Fruit fly (Drosophila melanogaster): ENCODE data around the gene Bx.

Bx gene

DNA sequence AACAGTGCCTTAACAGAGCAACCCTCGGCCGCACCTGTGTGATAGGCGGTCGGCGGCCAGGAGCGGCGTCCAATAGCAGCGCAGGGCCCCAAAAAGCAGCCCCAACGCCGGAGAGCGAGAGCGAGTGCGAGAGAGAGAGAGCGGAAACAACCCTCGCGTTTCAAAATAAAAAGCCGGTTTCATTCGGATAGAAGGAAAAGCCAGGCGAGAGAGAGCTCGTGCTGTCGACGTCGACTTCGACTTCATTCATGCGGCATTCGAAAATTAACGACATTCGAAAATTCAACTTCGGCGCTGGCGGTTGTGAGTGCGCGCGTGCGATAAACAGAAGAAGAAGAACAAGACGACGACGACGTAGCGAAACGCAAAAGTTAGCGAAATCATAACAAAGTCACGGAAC, 19.2 kb downstream of the Bx start:
- TF ChIP-seq CG17801 (GFP tag; optimal IDR thresholded peaks at IDR 0.05; ENCODE audit: partially characterized antibody): no peak

DNA sequence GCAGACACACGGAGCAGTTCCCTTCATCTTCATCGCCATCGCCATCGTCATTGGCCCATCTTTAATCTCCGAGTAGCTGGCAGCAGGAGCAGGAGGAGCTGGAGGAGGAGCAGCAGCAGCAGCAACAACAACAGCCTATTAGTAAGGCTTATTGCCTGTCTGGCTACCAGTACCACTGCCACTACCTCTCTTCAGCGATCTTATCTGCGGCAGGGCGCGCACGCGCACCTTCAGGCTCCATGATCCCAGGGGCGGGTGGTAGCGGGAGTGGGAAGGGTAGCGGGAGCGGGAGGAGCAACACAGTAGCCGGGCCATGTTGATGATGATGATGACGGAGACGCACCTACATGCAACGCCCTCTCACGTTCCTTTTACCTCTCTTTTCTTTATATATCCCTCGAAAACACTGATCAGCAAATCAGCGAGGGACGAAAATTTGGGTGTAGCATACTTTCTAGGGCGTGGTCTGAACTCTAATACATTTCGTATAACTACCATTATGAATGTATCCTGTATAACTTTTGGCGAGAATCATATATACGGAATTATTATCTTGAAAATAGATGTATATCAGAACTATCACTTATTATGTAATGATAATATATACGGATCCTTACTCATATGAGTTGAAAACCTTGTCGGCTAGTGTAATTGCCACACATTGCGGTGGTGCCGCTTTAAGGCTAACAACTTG, 22.0 kb downstream of the Bx start:
- TF ChIP-seq CG17801 (GFP tag; optimal IDR thresholded peaks at IDR 0.05; ENCODE audit: partially characterized antibody): no peak

DNA sequence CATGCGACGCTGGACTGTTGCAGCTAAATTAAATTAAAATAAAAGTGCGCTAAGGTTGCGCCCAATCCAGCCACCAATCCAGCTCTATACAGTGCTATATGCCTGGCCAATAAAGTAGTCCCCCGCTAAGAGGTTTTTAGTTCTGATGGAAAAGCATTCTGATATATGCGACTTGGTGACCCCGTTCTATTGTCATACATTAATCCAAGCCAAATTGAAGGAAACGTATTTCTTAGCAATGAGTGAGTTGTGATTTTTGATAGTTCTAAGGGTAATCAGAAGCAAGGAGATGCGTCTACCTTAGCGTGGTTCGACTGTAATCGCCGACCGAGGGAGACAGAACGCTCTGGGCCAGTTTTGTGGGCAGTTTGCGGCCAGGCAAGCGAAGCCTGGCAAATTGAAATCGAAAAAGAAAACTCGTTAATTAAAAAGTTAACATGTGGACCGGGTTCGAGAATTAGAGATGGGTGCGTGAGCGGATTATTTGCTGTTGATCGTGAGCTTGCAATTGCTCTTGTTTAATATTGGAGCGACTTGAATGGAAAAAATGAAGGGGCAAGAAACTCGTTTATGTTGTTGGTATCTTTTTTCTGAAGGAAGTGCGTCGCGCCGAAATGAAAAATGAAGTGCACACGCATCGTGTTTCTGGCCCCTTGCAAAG, 23.1 kb downstream of the Bx start:
- no peak for TF ChIP-seq CG17801 (GFP tag; optimal IDR thresholded peaks at IDR 0.05; ENCODE audit: partially characterized antibody)

DNA sequence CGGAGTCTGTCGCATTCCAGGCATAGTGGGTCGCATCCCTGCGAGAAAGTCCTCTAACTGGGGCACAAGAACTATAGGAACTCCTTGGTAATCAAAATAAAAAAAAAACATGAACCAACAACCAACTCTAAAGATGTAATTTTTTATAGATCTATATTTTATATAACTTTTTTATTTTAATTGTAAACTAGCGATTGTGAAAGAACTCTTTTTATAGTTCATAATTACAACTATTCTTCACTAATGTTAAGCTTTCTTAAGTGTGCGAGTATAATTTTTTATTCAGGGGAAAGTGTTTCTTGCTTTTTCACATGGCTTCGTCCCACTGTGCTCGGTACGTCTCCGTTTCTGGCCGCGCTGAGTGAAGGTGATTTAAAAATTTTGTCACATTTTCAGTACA, 25.0 kb downstream of the Bx start:
- TF ChIP-seq CG17801 (GFP tag; optimal IDR thresholded peaks at IDR 0.05; ENCODE audit: partially characterized antibody): no peak

DNA sequence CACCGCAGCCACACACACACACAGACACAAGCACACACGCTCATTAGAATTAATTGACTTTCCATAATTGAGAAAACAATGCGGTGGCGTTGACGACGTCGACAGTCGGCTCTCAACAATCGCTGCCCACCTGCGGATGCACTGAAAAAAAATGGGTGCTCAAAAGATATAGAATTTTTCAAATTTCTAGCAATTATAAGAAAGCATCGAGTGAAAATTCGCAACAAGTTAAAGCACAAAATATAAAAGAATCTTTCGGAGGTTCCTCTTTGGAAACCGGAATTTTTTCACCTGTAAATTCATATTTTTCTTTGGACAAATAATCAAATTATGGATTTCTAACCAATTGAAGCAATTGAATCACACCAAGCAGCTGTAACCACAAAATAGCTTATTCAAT, 26.7 kb downstream of the Bx start:
- no peak for TF ChIP-seq CG17801 (GFP tag; optimal IDR thresholded peaks at IDR 0.05; ENCODE audit: partially characterized antibody)

DNA sequence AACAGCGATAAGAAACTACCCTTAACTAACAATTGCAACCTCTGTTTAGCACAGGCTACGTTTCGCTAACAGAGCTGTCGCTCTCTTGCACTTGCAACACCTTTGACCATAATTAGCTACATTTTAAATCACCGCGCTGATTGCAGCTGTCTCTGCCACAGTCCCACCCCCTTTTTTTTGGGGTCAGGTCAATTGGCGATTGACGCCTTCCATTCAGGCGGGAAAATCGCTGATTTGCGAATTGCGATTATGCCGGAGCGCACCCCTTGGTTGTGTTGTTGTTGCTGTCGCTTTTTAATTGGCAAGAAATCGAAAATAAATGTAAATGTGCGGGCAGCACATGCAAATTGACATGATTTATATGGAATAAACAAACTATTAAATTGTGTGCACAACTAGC, 28.1 kb downstream of the Bx start:
- no peak for TF ChIP-seq CG17801 (GFP tag; optimal IDR thresholded peaks at IDR 0.05; ENCODE audit: partially characterized antibody)

DNA sequence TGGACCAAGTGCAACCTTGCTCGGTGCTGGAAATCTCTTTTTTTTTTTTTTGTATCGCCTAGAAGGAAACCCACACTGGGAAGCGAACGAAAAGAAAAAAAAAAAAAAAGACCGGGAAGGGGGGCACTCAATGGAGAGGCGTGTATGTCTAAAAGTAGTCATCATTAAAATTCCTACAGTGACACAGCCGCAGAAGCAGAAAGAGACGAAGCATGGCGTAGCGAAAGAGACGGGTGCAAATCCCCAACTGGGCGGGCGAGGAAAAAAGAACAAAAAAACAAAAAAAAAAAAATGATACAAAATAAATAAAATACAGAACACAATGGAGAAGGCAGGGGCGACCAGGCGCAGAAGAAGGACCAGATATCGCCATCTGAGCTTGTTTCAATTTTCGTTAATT, 29.5 kb downstream of the Bx start:
- no peak for TF ChIP-seq CG17801 (GFP tag; optimal IDR thresholded peaks at IDR 0.05; ENCODE audit: partially characterized antibody)

DNA sequence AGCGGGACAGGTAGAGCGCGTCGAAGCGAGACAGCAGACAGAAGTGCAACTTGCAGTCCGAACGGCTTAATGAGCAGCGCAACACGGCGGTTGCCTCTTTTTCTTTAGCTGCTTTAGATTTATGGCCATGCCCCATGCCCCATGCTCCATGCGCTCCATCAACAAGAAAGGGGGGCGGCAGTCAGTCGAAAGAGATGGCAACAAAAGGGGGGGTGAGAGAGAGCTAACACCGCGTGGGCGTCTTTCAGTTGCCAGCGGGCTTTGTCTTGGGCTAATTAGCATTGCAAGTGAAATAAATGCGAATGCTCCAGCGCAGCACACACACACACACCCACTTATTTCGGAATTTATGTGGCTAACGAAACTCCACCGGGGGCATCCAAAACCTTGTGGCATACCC, 29.9 kb downstream of the Bx start:
- TF ChIP-seq CG17801 (GFP tag; optimal IDR thresholded peaks at IDR 0.05; ENCODE audit: partially characterized antibody): no peak

DNA sequence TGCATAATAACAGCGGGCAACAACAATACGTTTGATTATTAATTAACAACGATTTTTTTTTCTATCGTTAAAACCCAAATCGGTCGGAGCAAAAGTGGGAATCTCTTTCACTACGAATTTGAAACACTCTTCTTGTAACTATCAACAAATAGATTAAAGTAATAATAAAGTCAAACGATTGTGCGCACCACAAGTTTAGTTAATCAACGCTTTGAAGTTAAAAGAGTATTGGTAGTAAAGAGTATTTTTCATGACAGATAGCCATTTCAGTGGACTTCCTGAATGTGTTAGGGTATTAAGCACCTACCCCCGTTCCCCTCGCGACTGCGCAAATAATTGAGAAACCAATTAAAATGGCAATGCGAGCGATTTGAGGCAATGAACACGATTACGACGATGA, 31.6 kb downstream of the Bx start:
- TF ChIP-seq CG17801 (GFP tag; optimal IDR thresholded peaks at IDR 0.05; ENCODE audit: partially characterized antibody): peak; percentile 37

DNA sequence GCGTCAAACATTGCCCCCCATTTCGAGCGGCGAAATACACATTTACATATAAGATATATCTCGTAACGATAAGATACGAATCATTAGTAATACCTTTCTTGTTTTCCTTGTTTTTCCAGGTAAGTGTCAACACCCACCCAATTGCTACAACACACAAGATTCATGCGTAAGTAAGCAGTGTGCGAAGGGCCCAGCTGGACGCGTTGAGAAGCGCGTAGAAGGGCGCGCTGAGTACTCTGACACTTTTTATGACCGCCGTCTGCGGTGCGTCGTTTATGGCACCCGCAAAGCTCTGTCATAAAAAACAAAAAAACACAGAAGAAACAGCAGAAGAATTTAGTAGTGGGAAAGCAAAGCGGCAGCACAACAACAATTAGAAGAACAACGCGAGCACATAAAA, 32.5 kb downstream of the Bx start:
- no peak for TF ChIP-seq CG17801 (GFP tag; optimal IDR thresholded peaks at IDR 0.05; ENCODE audit: partially characterized antibody)

DNA sequence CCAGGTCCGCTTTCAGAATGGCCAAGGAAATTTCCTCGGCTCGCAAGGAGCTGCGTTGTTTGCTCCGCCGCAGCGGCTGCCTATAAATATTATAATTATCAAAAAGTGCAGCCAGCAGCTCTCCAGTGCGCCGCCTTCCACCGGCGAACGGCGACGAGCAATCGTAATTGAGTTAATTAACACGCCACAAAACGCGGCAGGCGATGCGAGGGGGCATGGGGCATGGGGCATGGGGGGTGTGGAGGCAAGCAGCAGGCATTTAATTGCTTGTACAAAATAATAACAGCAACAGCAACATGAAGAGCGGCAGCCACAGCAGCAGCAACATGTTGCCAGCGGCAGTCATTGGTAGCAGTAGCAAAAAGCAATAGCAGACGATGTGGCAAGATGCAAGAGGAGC, 35.5 kb downstream of the Bx start:
- TF ChIP-seq CG17801 (GFP tag; optimal IDR thresholded peaks at IDR 0.05; ENCODE audit: partially characterized antibody): no peak

DNA sequence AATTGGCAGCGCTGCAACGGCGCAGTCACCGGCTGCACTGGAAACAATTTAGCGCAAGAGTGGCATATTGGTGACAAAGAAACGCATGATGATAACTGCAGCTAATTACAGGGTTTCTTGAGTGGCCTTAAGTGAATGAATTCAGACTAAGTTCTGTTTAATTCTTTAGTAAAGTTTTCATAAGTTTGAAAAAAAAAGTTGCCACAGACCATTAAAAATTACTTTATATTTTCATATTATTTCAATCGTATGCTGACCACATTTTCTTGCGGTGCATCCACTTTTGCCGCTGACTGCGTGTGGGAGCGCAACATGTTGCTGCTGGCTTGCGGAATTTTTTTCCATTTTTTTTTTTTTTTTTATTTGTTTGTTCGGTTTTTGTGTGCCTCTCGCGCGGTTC, 37.2 kb downstream of the Bx start:
- TF ChIP-seq CG17801 (GFP tag; optimal IDR thresholded peaks at IDR 0.05; ENCODE audit: partially characterized antibody): no peak

DNA sequence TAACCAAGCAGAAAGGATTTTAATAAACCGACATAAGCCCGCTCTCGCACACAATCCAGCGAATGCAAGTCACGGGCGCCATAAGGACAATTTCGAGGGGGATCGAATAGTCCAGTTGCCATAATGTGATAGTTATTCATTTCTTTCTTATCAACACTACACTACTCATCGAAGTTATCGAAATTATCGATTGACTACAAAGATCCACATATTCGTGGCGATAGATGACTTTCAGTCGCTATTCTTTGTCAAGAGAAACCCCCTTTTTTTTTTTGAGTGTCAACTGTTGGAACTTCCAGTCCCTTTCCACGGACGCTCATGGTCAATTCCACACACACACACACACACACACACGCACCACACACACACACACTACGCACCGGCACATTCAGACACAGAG, 39.3 kb downstream of the Bx start:
- no peak for TF ChIP-seq CG17801 (GFP tag; optimal IDR thresholded peaks at IDR 0.05; ENCODE audit: partially characterized antibody)

DNA sequence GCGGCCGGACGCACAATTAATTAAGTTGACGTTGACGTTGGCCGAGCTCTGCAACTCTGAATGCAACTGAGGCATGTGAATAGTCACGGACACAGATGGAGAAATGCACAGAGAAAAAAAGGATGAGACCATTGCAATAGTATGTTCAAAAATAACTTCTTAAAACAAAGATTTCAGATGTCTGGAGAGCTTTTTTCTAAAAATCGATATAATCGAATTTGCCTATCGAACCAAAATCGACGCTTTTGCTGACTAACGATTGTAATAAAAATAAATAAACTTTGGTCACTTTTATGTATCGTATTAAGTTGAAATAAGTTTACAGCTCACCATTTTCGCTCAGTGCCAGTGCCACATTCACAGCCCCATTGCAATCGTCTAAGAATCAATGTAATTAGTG, 43.4 kb downstream of the Bx start:
- no peak for TF ChIP-seq CG17801 (GFP tag; optimal IDR thresholded peaks at IDR 0.05; ENCODE audit: partially characterized antibody)

DNA sequence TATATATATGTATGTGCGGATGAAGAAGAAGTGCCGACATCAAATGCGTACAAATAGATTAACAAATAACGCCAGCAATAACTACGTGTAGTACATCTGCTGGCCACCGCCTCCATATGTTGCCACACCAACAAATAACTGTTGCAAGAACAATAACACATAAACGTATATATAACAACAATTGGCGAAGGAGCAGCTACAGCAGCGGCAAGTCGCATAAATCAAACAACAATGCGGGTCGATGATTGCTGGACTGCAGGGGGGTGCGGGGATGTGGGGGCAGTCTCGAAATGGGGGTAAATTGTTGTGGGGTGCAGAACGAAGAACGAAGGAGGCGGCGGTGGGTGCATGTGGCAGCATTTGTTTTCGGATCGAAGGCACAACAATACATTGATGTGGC, 45.4 kb downstream of the Bx start:
- TF ChIP-seq CG17801 (GFP tag; optimal IDR thresholded peaks at IDR 0.05; ENCODE audit: partially characterized antibody): no peak

DNA sequence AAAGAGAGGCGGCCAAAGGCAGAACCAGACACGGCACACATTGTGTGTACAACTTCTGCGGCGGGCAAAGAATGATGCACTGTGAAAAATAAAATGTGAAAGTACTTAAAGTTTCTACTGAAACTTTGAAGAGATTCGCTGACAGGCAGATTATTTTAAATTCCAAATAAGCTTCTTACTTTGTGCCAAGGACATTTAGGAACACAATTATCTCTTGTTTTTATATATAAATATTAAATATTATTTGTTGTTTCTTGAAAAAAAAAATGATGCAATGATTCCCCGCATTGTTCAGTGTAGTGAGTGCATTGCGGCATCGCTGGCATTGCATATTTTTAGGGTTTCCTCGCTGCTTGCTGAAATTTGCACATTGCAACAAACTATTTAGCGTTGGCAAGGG, 49.8 kb downstream of the Bx start:
- TF ChIP-seq CG17801 (GFP tag; optimal IDR thresholded peaks at IDR 0.05; ENCODE audit: partially characterized antibody): no peak
